ENCODE assay signal across 1 fruit fly cellular context in genomic region chr2L:14674606-14675100, dm6.
TF ChIP-seq lines count a peak whose summit lies in the region.

No protein-coding gene starts in this region.

TF ChIP-seq in whole organism, embryonic, 481 proteins besides CTCF, POLR2A, EP300 and RAD21 (continued from another document):
- TF ChIP-seq trh (GFP tag; optimal IDR thresholded peaks at IDR 0.05; lab: Kevin White, UChicago) (no peak), gcm (GFP tag; optimal IDR thresholded peaks at IDR 0.05; lab: Kevin White, UChicago) (peak; percentile 87), sc (optimal IDR thresholded peaks at IDR 0.05; lab: Kevin White, UChicago) (no peak), sc (GFP tag; optimal IDR thresholded peaks at IDR 0.05; lab: Kevin White, UChicago) (peak; percentile 70), H2.0 (GFP tag; IDR thresholded peaks at IDR 0.05; lab: Robert Waterston, UW) (no peak), unpg (GFP tag; optimal IDR thresholded peaks at IDR 0.05; lab: Kevin White, UChicago) (peak; percentile 82), nau (GFP tag; optimal IDR thresholded peaks at IDR 0.05; lab: Kevin White, UChicago) (no peak), CG8944 (GFP tag; optimal IDR thresholded peaks at IDR 0.05; lab: Kevin White, UChicago) (no peak), CG3407 (GFP tag; optimal IDR thresholded peaks at IDR 0.05; lab: Kevin White, UChicago) (peak; percentile 67), PHDP (tag; optimal IDR thresholded peaks at IDR 0.05; lab: Kevin White, UChicago) (peak; percentile 82), nerfin-2 (GFP tag; IDR thresholded peaks at IDR 0.05; lab: Robert Waterston, UW; ENCODE audit: partially characterized antibody) (no peak), esg (GFP tag; conservative IDR thresholded peaks at IDR 0.05; lab: Robert Waterston, UW) (peak; percentile 58), insv (GFP tag; optimal IDR thresholded peaks at IDR 0.05; lab: Kevin White, UChicago) (no peak), Spps (tag; optimal IDR thresholded peaks at IDR 0.05; lab: Kevin White, UChicago) (peak; percentile 96), slp2 (GFP tag; optimal IDR thresholded peaks at IDR 0.05; lab: Kevin White, UChicago) (no peak), CG10431 (GFP tag; optimal IDR thresholded peaks at IDR 0.05; lab: Kevin White, UChicago) (peak; percentile 18), CG16863 (GFP tag; optimal IDR thresholded peaks at IDR 0.05; lab: Kevin White, UChicago) (no peak), hkb (optimal IDR thresholded peaks at IDR 0.05; lab: Kevin White, UChicago) (no peak), hkb (GFP tag; IDR thresholded peaks at IDR 0.05; lab: Robert Waterston, UW) (0 out of 2 replicates have a peak, but pooled peaks have one; percentile 26), ssp (GFP tag; IDR thresholded peaks at IDR 0.05; lab: Robert Waterston, UW) (peak; percentile 63; the same call in 1 of the 2 replicates), tna (GFP tag; IDR thresholded peaks at IDR 0.05; lab: Robert Waterston, UW; ENCODE audit: partially characterized antibody) (no peak), crc (GFP tag; optimal IDR thresholded peaks at IDR 0.05; lab: Kevin White, UChicago) (no peak), CG3065 (GFP tag; optimal IDR thresholded peaks at IDR 0.05; lab: Kevin White, UChicago) (peak; percentile 31), CG17385 (GFP tag; optimal IDR thresholded peaks at IDR 0.05; lab: Kevin White, UChicago) (peak; percentile 56), CG4820 (GFP tag; optimal IDR thresholded peaks at IDR 0.05; lab: Kevin White, UChicago) (peak; percentile 53), C15 (GFP tag; IDR thresholded peaks at IDR 0.05; lab: Robert Waterston, UW) (no peak), CG6854 (GFP tag; optimal IDR thresholded peaks at IDR 0.05; lab: Kevin White, UChicago) (no peak), grau (tag; optimal IDR thresholded peaks at IDR 0.05; lab: Kevin White, UChicago) (peak; percentile 88), Abd-B (GFP tag; optimal IDR thresholded peaks at IDR 0.05; lab: Kevin White, UChicago) (peak; percentile 67), Max (GFP tag; optimal IDR thresholded peaks at IDR 0.05; lab: Kevin White, UChicago) (no peak), wek (GFP tag; optimal IDR thresholded peaks at IDR 0.05; lab: Kevin White, UChicago) (no peak), Sox102F (GFP tag; optimal IDR thresholded peaks at IDR 0.05; lab: Kevin White, UChicago) (peak; percentile 81), CG4282 (GFP tag; optimal IDR thresholded peaks at IDR 0.05; lab: Kevin White, UChicago) (no peak), Fer2 (tag; optimal IDR thresholded peaks at IDR 0.05; lab: Kevin White, UChicago) (no peak), ind (GFP tag; optimal IDR thresholded peaks at IDR 0.05; lab: Kevin White, UChicago) (peak; percentile 48), CHES-1-like (GFP tag; optimal IDR thresholded peaks at IDR 0.05; lab: Kevin White, UChicago) (no peak), CG11093 (GFP tag; IDR thresholded peaks at IDR 0.05; lab: Robert Waterston, UW) (peak; percentile 44; the same call in 1 of the 3 replicates), CG3838 (GFP tag; optimal IDR thresholded peaks at IDR 0.05; lab: Kevin White, UChicago) (no peak), CG12769 (tag; optimal IDR thresholded peaks at IDR 0.05; lab: Kevin White, UChicago) (no peak), CG10654 (GFP tag; optimal IDR thresholded peaks at IDR 0.05; lab: Kevin White, UChicago) (peak; percentile 37), schlank (tag; optimal IDR thresholded peaks at IDR 0.05; lab: Kevin White, UChicago) (no peak), ewg (GFP tag; optimal IDR thresholded peaks at IDR 0.05; lab: Kevin White, UChicago) (peak; percentile 55), CG14667 (GFP tag; IDR thresholded peaks at IDR 0.05; lab: Robert Waterston, UW) (peak; percentile 43; the same call in 1 of the 2 replicates), Hmr (GFP tag; optimal IDR thresholded peaks at IDR 0.05; lab: Kevin White, UChicago) (peak; percentile 25), CG7556 (GFP tag; optimal IDR thresholded peaks at IDR 0.05; lab: Kevin White, UChicago) (peak; percentile 91), Opbp (GFP tag; IDR thresholded peaks at IDR 0.05; lab: Robert Waterston, UW; ENCODE audit: partially characterized antibody) (no peak), stc (GFP tag; IDR thresholded peaks at IDR 0.05; lab: Robert Waterston, UW) (peak; percentile 55; the same call in 1 of the 2 replicates), CG18262 (tag; optimal IDR thresholded peaks at IDR 0.05; lab: Kevin White, UChicago) (peak; percentile 99), CG2199 (GFP tag; IDR thresholded peaks at IDR 0.05; lab: Robert Waterston, UW) (peak; percentile 90), Sry-β (GFP tag; optimal IDR thresholded peaks at IDR 0.05; lab: Kevin White, UChicago) (peak; percentile 13), gcm2 (GFP tag; optimal IDR thresholded peaks at IDR 0.05; lab: Kevin White, UChicago) (no peak), phol (tag; optimal IDR thresholded peaks at IDR 0.05; lab: Kevin White, UChicago) (peak; percentile 95), CG7963 (GFP tag; IDR thresholded peaks at IDR 0.05; lab: Robert Waterston, UW; ENCODE audit: partially characterized antibody) (no peak), ab (GFP tag; optimal IDR thresholded peaks at IDR 0.05; lab: Kevin White, UChicago) (no peak), danr (GFP tag; IDR thresholded peaks at IDR 0.05; lab: Robert Waterston, UW) (no peak), CG5245 (GFP tag; optimal IDR thresholded peaks at IDR 0.05; lab: Kevin White, UChicago) (peak; percentile 30), Ets65A (GFP tag; lab: Kevin White, UChicago) (no peak), tio (GFP tag; optimal IDR thresholded peaks at IDR 0.05; lab: Kevin White, UChicago) (peak; percentile 38), Stat92E (GFP tag; optimal IDR thresholded peaks at IDR 0.05; lab: Kevin White, UChicago) (peak in 1 of 3 experiments; percentile 97), CG17802 (tag; optimal IDR thresholded peaks at IDR 0.05; lab: Kevin White, UChicago) (peak; percentile 32), CG31365 (tag; optimal IDR thresholded peaks at IDR 0.05; lab: Kevin White, UChicago) (no peak), CG30431 (GFP tag; optimal IDR thresholded peaks at IDR 0.05; lab: Kevin White, UChicago) (peak; percentile 46), chinmo (GFP tag; IDR thresholded peaks at IDR 0.05; lab: Robert Waterston, UW; ENCODE audit: partially characterized antibody) (no peak), sisA (GFP tag; IDR thresholded peaks at IDR 0.05; lab: Robert Waterston, UW) (no peak; the same call in 1 of the 2 replicates), inv (GFP tag; IDR thresholded peaks at IDR 0.05; lab: Robert Waterston, UW; ENCODE audit: partially characterized antibody) (no peak), CG4854 (GFP tag; optimal IDR thresholded peaks at IDR 0.05; lab: Kevin White, UChicago) (no peak), CG14860 (GFP tag; IDR thresholded peaks at IDR 0.05; lab: Robert Waterston, UW; ENCODE audit: partially characterized antibody) (no peak), CG1647 (GFP tag; optimal IDR thresholded peaks at IDR 0.05; lab: Kevin White, UChicago) (no peak), CG31441 (GFP tag; IDR thresholded peaks at IDR 0.05; lab: Robert Waterston, UW) (peak; percentile 98), ATbp (GFP tag; optimal IDR thresholded peaks at IDR 0.05; lab: Kevin White, UChicago) (peak; percentile 45), CG5180 (GFP tag; optimal IDR thresholded peaks at IDR 0.05; lab: Kevin White, UChicago) (peak; percentile 54), usp (GFP tag; optimal IDR thresholded peaks at IDR 0.05; lab: Kevin White, UChicago) (no peak), CG42726 (GFP tag; IDR thresholded peaks at IDR 0.05; lab: Robert Waterston, UW; ENCODE audit: partially characterized antibody) (no peak), CG18476 (GFP tag; optimal IDR thresholded peaks at IDR 0.05; lab: Kevin White, UChicago) (peak; percentile 33), CG17612 (GFP tag; IDR thresholded peaks at IDR 0.05; lab: Robert Waterston, UW) (no peak), HmgD (GFP tag; optimal IDR thresholded peaks at IDR 0.05; lab: Kevin White, UChicago) (no peak)
